Fruit fly (Drosophila melanogaster): ENCODE measurements around the gene CG5177.

dm6 chr2L:7433337-7433956, 28.4 kb downstream of the CG5177 start, which contains the start of gene CG5958:
- no peak for TF ChIP-seq psq (GFP tag; optimal IDR thresholded peaks at IDR 0.05)
- TF ChIP-seq BtbVII (GFP tag; optimal IDR thresholded peaks at IDR 0.05): no peak
- TF ChIP-seq hth (optimal IDR thresholded peaks at IDR 0.05): no peak
- TF ChIP-seq trh (GFP tag; optimal IDR thresholded peaks at IDR 0.05): no peak
- TF ChIP-seq amos (GFP tag; IDR thresholded peaks at IDR 0.05; ENCODE audit: partially characterized antibody): no peak
- no peak for TF ChIP-seq Gug (GFP tag; IDR thresholded peaks at IDR 0.05)
- TF ChIP-seq gfzf (GFP tag; optimal IDR thresholded peaks at IDR 0.05): no peak
- TF ChIP-seq CG10979 (tag; optimal IDR thresholded peaks at IDR 0.05): no peak
- TF ChIP-seq Max (GFP tag; optimal IDR thresholded peaks at IDR 0.05): no peak
- no peak for TF ChIP-seq MTF-1 (GFP tag; optimal IDR thresholded peaks at IDR 0.05; ENCODE audit: borderline replicate concordance)

All from whole organism, embryonic.